Fruit fly (Drosophila melanogaster) whole organism: ENCODE measurements around the gene CG5776.

Source experiments
- CG8478 ChIP-seq: fragments of >200 bp; optimal IDR thresholded peaks from 2 replicates; lab custom pipeline; 2018; ENCODE audit warnings: inconsistent platforms
- Dll ChIP-seq: fragments of >200 bp; optimal IDR thresholded peaks from 2 replicates; lab custom pipeline; 2017
- EcR ChIP-seq, 2 experiments: fragments of >200 bp; optimal IDR thresholded peaks; 2 replicates each; lab custom pipeline; 2017; ENCODE audit warnings: missing biosample characterization in 2 of 2, missing genetic modification characterization in 2 of 2, missing genetic modification reagents in 2 of 2
- pan ChIP-seq: fragments of >200 bp; optimal IDR thresholded peaks from 2 replicates; lab custom pipeline; 2017
- psq ChIP-seq: fragments of >200 bp; optimal IDR thresholded peaks from 2 replicates; lab custom pipeline; 2017
- usp ChIP-seq: fragments of >200 bp; optimal IDR thresholded peaks from 2 replicates; lab custom pipeline; 2017; ENCODE audit warnings: missing biosample characterization, missing genetic modification characterization, mixed read lengths

dm6 chr2L:12672296-12672695 is 32.0 kb downstream of the CG5776 start:
- TF ChIP-seq EcR (GFP tag; optimal IDR thresholded peaks at IDR 0.05; lab: Kevin White, UChicago) = no peak
- no peak for TF ChIP-seq CG8478 (lab: Kevin White, UChicago)
- no peak for TF ChIP-seq pan (lab: Kevin White, UChicago)
- no peak for TF ChIP-seq psq (lab: Kevin White, UChicago)
- no peak for TF ChIP-seq usp (GFP tag; lab: Kevin White, UChicago)
- TF ChIP-seq Dll (lab: Kevin White, UChicago) = no peak
